Fruit fly (Drosophila melanogaster): ENCODE results near the gene Samuel.

Samuel gene

dm6 chr2L:10986138-10986537, 80.7 kb downstream of the Samuel start (continued):
- TF ChIP-seq lilli (GFP tag; optimal IDR thresholded peaks at IDR 0.05): peak; percentile 1
- peak; percentile 21 for TF ChIP-seq CG4424 (GFP tag; optimal IDR thresholded peaks at IDR 0.05)
- peak; percentile 16 for TF ChIP-seq pzg (GFP tag; optimal IDR thresholded peaks at IDR 0.05)
- TF ChIP-seq CG16779 (GFP tag; IDR thresholded peaks at IDR 0.05): 0 out of 2 replicates have a peak, but pooled peaks have one; percentile 3
- no peak for TF ChIP-seq CHES-1-like (GFP tag; optimal IDR thresholded peaks at IDR 0.05)
- no peak for TF ChIP-seq ems (GFP tag; optimal IDR thresholded peaks at IDR 0.05)
- no peak for TF ChIP-seq lab (GFP tag; optimal IDR thresholded peaks at IDR 0.05)
- no peak for TF ChIP-seq Myb (GFP tag; optimal IDR thresholded peaks at IDR 0.05)
- TF ChIP-seq exex (tag; optimal IDR thresholded peaks at IDR 0.05): no peak
- TF ChIP-seq ttk (GFP tag; IDR thresholded peaks at IDR 0.05): no peak
- TF ChIP-seq E2f1 (GFP tag; IDR thresholded peaks at IDR 0.05): peak; percentile 39; the same call in 1 of the 2 replicates
- TF ChIP-seq CG6689 (GFP tag; IDR thresholded peaks at IDR 0.05): peak; percentile 63
- TF ChIP-seq Dp (GFP tag; optimal IDR thresholded peaks at IDR 0.05): no peak
- TF ChIP-seq Gsc (GFP tag; IDR thresholded peaks at IDR 0.05): no peak
- TF ChIP-seq cato (GFP tag; optimal IDR thresholded peaks at IDR 0.05; ENCODE audit: borderline replicate concordance): no peak
- TF ChIP-seq Meics (GFP tag; optimal IDR thresholded peaks at IDR 0.05): peak; percentile 27
- TF ChIP-seq row (GFP tag; IDR thresholded peaks at IDR 0.05): peak; percentile 30; the same call in 1 of the 3 replicates
- peak; percentile 43 for TF ChIP-seq ind (GFP tag; optimal IDR thresholded peaks at IDR 0.05)
- TF ChIP-seq CG11093 (GFP tag; IDR thresholded peaks at IDR 0.05): no peak
- 0 out of 3 replicates have a peak, but pooled peaks have one; percentile 43 for TF ChIP-seq CG7357 (GFP tag; IDR thresholded peaks at IDR 0.05)
- peak; percentile 39 for TF ChIP-seq CG18764 (GFP tag; optimal IDR thresholded peaks at IDR 0.05)
- TF ChIP-seq hkb (optimal IDR thresholded peaks at IDR 0.05): no peak
- peak; percentile 82 for TF ChIP-seq hkb (GFP tag; IDR thresholded peaks at IDR 0.05)
- TF ChIP-seq caup (GFP tag; optimal IDR thresholded peaks at IDR 0.05; ENCODE audit: severe bottlenecking): peak; percentile 36
- no peak for TF ChIP-seq sob (GFP tag; IDR thresholded peaks at IDR 0.05)
- peak; percentile 68 for TF ChIP-seq CG11696 (GFP tag; IDR thresholded peaks at IDR 0.05)
- TF ChIP-seq Hr3 (GFP tag; optimal IDR thresholded peaks at IDR 0.05): no peak
- TF ChIP-seq CG17359 (tag; optimal IDR thresholded peaks at IDR 0.05): peak; percentile 61
- TF ChIP-seq bcd (GFP tag; optimal IDR thresholded peaks at IDR 0.05): peak; percentile 27
- peak; percentile 72 for TF ChIP-seq CG32532 (GFP tag; IDR thresholded peaks at IDR 0.05)
- TF ChIP-seq MTF-1 (GFP tag; optimal IDR thresholded peaks at IDR 0.05; ENCODE audit: borderline replicate concordance): peak; percentile 1
- TF ChIP-seq CG32767 (GFP tag; IDR thresholded peaks at IDR 0.05): no peak
- TF ChIP-seq stwl (tag; optimal IDR thresholded peaks at IDR 0.05): peak; percentile 66
- peak; percentile 58; the same call in 1 of the 3 replicates for TF ChIP-seq CG11695 (GFP tag; IDR thresholded peaks at IDR 0.05)
- TF ChIP-seq trem (tag; optimal IDR thresholded peaks at IDR 0.05): peak; percentile 18
- peak; percentile 27 for TF ChIP-seq CG5180 (GFP tag; optimal IDR thresholded peaks at IDR 0.05)
- TF ChIP-seq CG17829 (tag; optimal IDR thresholded peaks at IDR 0.05): peak; percentile 67
- peak; percentile 69 for TF ChIP-seq CG18262 (tag; optimal IDR thresholded peaks at IDR 0.05)
- TF ChIP-seq bsh (GFP tag; optimal IDR thresholded peaks at IDR 0.05): peak in 1 of 2 experiments; percentile 31
- TF ChIP-seq Optix (GFP tag; IDR thresholded peaks at IDR 0.05): no peak
- peak; percentile 11 for TF ChIP-seq CG13424 (tag; optimal IDR thresholded peaks at IDR 0.05)
- peak; percentile 40 for TF ChIP-seq zen (tag; optimal IDR thresholded peaks at IDR 0.05)
- TF ChIP-seq CG15696 (tag; optimal IDR thresholded peaks at IDR 0.05): peak; percentile 40
- no peak for TF ChIP-seq CG12236 (GFP tag; optimal IDR thresholded peaks at IDR 0.05)
- TF ChIP-seq peb (GFP tag; IDR thresholded peaks at IDR 0.05): peak; percentile 36; the same call in 1 of the 2 replicates
- peak; percentile 17 for TF ChIP-seq HHEX (GFP tag; optimal IDR thresholded peaks at IDR 0.05)
- TF ChIP-seq CG5245 (GFP tag; optimal IDR thresholded peaks at IDR 0.05): peak; percentile 70
- no peak for TF ChIP-seq CG4404 (GFP tag; IDR thresholded peaks at IDR 0.05)
- no peak for TF ChIP-seq CG42726 (GFP tag; IDR thresholded peaks at IDR 0.05; ENCODE audit: partially characterized antibody)
- TF ChIP-seq CG10267 (tag; optimal IDR thresholded peaks at IDR 0.05): peak; percentile 59
- TF ChIP-seq tx (GFP tag; optimal IDR thresholded peaks at IDR 0.05): no peak

Data from whole organism, embryonic.